Fruit fly (Drosophila melanogaster) whole organism, embryonic: Measurements from ENCODE around the gene RpL5.

Experiments
- Atf-2 ChIP-seq: fragments of 200-800 bp; sonication (Bioruptor generic); optimal IDR thresholded peaks from 2 replicates; lab custom pipeline; 2016; ENCODE audit warnings: missing biosample characterization, missing genetic modification characterization
- B-H2 ChIP-seq: fragments of 200-800 bp; sonication (Bioruptor generic); optimal IDR thresholded peaks from 2 replicates; lab custom pipeline; 2018; ENCODE audit warnings: missing biosample characterization, mild to moderate bottlenecking, missing genetic modification characterization
- CG10565 ChIP-seq: fragments of 200-800 bp; sonication (Bioruptor generic); optimal IDR thresholded peaks from 3 replicates; lab custom pipeline; 2016; ENCODE audit warnings: missing biosample characterization, mild to moderate bottlenecking, missing genetic modification characterization
- CG12104 ChIP-seq: fragments of 200-800 bp; sonication (Bioruptor generic); optimal IDR thresholded peaks from 3 replicates; lab custom pipeline; 2016; ENCODE audit warnings: missing biosample characterization, missing genetic modification characterization
- CG12391 ChIP-seq: fragments of 200-800 bp; sonication (Bioruptor generic); optimal IDR thresholded peaks from 3 replicates; lab custom pipeline; 2018; ENCODE audit warnings: missing biosample characterization, mild to moderate bottlenecking, missing genetic modification characterization, moderate library complexity
- CG13894 ChIP-seq: fragments of 200-800 bp; sonication (Bioruptor generic); optimal IDR thresholded peaks from 3 replicates; lab custom pipeline; 2018; ENCODE audit warnings: missing biosample characterization, mild to moderate bottlenecking, missing genetic modification characterization, moderate library complexity
- CG14050 ChIP-seq: fragments of 200-800 bp; sonication (Bioruptor generic); IDR thresholded peaks from 3 replicates; pipeline ENCODE4 v1.3.6; 2022; ENCODE audit warnings: missing biosample characterization, missing genetic modification characterization
- CG14667 ChIP-seq: fragments of 200-800 bp; sonication (Bioruptor generic); IDR thresholded peaks from 2 replicates; pipeline ENCODE4 v1.3.6; 2022; ENCODE audit warnings: missing biosample characterization, missing genetic modification characterization
- CG1529 ChIP-seq: fragments of 200-800 bp; sonication (Bioruptor generic); optimal IDR thresholded peaks from 3 replicates; lab custom pipeline; 2018; ENCODE audit warnings: missing biosample characterization, missing genetic modification characterization
- CG31224 ChIP-seq: fragments of 200-800 bp; sonication (Bioruptor generic); IDR thresholded peaks from 2 replicates; pipeline ENCODE4 v1.3.6; 2022; ENCODE audit warnings: missing biosample characterization, missing genetic modification characterization
- CG32532 ChIP-seq: fragments of 200-800 bp; sonication (Bioruptor generic); IDR thresholded peaks from 2 replicates; pipeline ENCODE4 v1.3.6; 2022; ENCODE audit warnings: missing biosample characterization, missing genetic modification characterization
- CG32772 ChIP-seq: fragments of 200-800 bp; sonication (Bioruptor generic); IDR thresholded peaks from 2 replicates; pipeline ENCODE4 v1.3.6; 2022; ENCODE audit warnings: missing biosample characterization, missing genetic modification characterization
- CG4360 ChIP-seq: fragments of 200-800 bp; sonication (Bioruptor generic); IDR thresholded peaks from 2 replicates; pipeline ENCODE4 v1.3.6; 2022; ENCODE audit warnings: missing biosample characterization, missing genetic modification characterization
- CG4404 ChIP-seq: fragments of 200-800 bp; sonication (Bioruptor generic); IDR thresholded peaks from 2 replicates; pipeline ENCODE4 v1.3.6; 2022; ENCODE audit warnings: missing biosample characterization, missing genetic modification characterization
- CG5245 ChIP-seq: fragments of 200-800 bp; sonication (Bioruptor generic); optimal IDR thresholded peaks from 3 replicates; lab custom pipeline; 2016; ENCODE audit warnings: missing biosample characterization, missing genetic modification characterization
- CG5953 ChIP-seq: fragments of 200-800 bp; sonication (Bioruptor generic); IDR thresholded peaks from 2 replicates; pipeline ENCODE4 v1.3.6; 2022; ENCODE audit warnings: missing biosample characterization, missing genetic modification characterization
- CG6654 ChIP-seq: fragments of 200-800 bp; sonication (Bioruptor generic); optimal IDR thresholded peaks from 2 replicates; lab custom pipeline; 2017; ENCODE audit warnings: missing biosample characterization, mild to moderate bottlenecking, missing genetic modification characterization
- CG7987 ChIP-seq: fragments of 200-800 bp; sonication (Bioruptor generic); optimal IDR thresholded peaks from 2 replicates; lab custom pipeline; 2018; ENCODE audit warnings: missing biosample characterization, mild to moderate bottlenecking, missing genetic modification characterization, moderate library complexity
- CoRest ChIP-seq: fragments of 200-800 bp; sonication (Bioruptor generic); optimal IDR thresholded peaks from 3 replicates; lab custom pipeline; 2018; ENCODE audit warnings: missing biosample characterization, mild to moderate bottlenecking, missing genetic modification characterization, moderate library complexity
- Dip2 ChIP-seq: fragments of 200-800 bp; sonication (Bioruptor generic); IDR thresholded peaks from 2 replicates; pipeline ENCODE4 v1.3.6; 2022; ENCODE audit warnings: missing biosample characterization, missing genetic modification characterization
- Dll ChIP-seq: fragments of 200-800 bp; sonication (Bioruptor generic); IDR thresholded peaks from 4 replicates; pipeline ENCODE4 v1.3.6; 2022; ENCODE audit warnings: missing biosample characterization, missing genetic modification characterization; ENCODE audit not compliant: partially characterized antibody
- Drgx ChIP-seq: fragments of 200-800 bp; sonication (Bioruptor generic); IDR thresholded peaks from 2 replicates; pipeline ENCODE4 v1.3.6; 2022; ENCODE audit warnings: missing biosample characterization, missing genetic modification characterization
- ERR ChIP-seq: fragments of 200-800 bp; sonication (Bioruptor generic); optimal IDR thresholded peaks from 2 replicates; lab custom pipeline; 2016; ENCODE audit warnings: missing biosample characterization, missing genetic modification characterization
- Myb ChIP-seq: fragments of 200-800 bp; sonication (Bioruptor generic); optimal IDR thresholded peaks from 2 replicates; lab custom pipeline; 2016; ENCODE audit warnings: missing biosample characterization, missing genetic modification characterization
- Oaz ChIP-seq: fragments of 200-800 bp; sonication (Bioruptor generic); IDR thresholded peaks from 2 replicates; pipeline ENCODE4 v1.3.6; 2022; ENCODE audit warnings: missing biosample characterization, missing genetic modification characterization
- Poxn ChIP-seq: fragments of 200-800 bp; sonication (Bioruptor generic); IDR thresholded peaks from 2 replicates; pipeline ENCODE4 v1.3.6; 2022; ENCODE audit warnings: missing biosample characterization, missing genetic modification characterization
- Six4 ChIP-seq: fragments of 200-800 bp; sonication (Bioruptor generic); optimal IDR thresholded peaks from 2 replicates; lab custom pipeline; 2016; ENCODE audit warnings: missing biosample characterization, missing genetic modification characterization
- Usf ChIP-seq: fragments of 200-800 bp; sonication (Bioruptor generic); optimal IDR thresholded peaks from 2 replicates; lab custom pipeline; 2017; ENCODE audit warnings: missing genotype, missing biosample characterization, missing genetic modification characterization
- ara ChIP-seq: fragments of 200-800 bp; sonication (Bioruptor generic); IDR thresholded peaks from 2 replicates; pipeline ENCODE4 v1.3.6; 2022; ENCODE audit warnings: missing biosample characterization, missing genetic modification characterization
- ato ChIP-seq: fragments of 200-800 bp; sonication (Bioruptor generic); IDR thresholded peaks from 2 replicates; pipeline ENCODE4 v1.3.6; 2022; ENCODE audit warnings: missing biosample characterization, missing genetic modification characterization; ENCODE audit not compliant: partially characterized antibody
- az2 ChIP-seq: fragments of 200-800 bp; sonication (Bioruptor generic); optimal IDR thresholded peaks from 3 replicates; lab custom pipeline; 2016; ENCODE audit warnings: missing biosample characterization, missing genetic modification characterization
- caup ChIP-seq: fragments of 200-800 bp; sonication (Bioruptor generic); optimal IDR thresholded peaks from 3 replicates; lab custom pipeline; 2017; ENCODE audit warnings: missing biosample characterization, mild to moderate bottlenecking, missing genetic modification characterization, moderate library complexity; ENCODE audit not compliant: severe bottlenecking
- cg ChIP-seq: fragments of 200-800 bp; sonication (Bioruptor generic); optimal IDR thresholded peaks from 3 replicates; lab custom pipeline; 2019; ENCODE audit warnings: missing biosample characterization, mild to moderate bottlenecking, missing genetic modification characterization, moderate library complexity
- dimm ChIP-seq: fragments of 200-800 bp; sonication (Bioruptor generic); IDR thresholded peaks from 2 replicates; pipeline ENCODE4 v1.3.6; 2022; ENCODE audit warnings: missing biosample characterization, missing genetic modification characterization
- dmrt11E ChIP-seq: fragments of 200-800 bp; sonication (Bioruptor generic); optimal IDR thresholded peaks from 3 replicates; lab custom pipeline; 2018; ENCODE audit warnings: missing biosample characterization, mild to moderate bottlenecking, missing genetic modification characterization, moderate library complexity
- eyg ChIP-seq: fragments of 200-800 bp; sonication (Bioruptor generic); optimal IDR thresholded peaks from 3 replicates; lab custom pipeline; 2016; ENCODE audit warnings: missing biosample characterization, missing genetic modification characterization
- ftz-f1 ChIP-seq: fragments of 200-800 bp; sonication (Bioruptor generic); optimal IDR thresholded peaks from 2 replicates; lab custom pipeline; 2016; ENCODE audit warnings: missing biosample characterization, missing genetic modification characterization
- gt ChIP-seq: fragments of 200-800 bp; sonication (Bioruptor generic); IDR thresholded peaks from 2 replicates; pipeline ENCODE4 v1.3.6; 2022; ENCODE audit warnings: missing biosample characterization, missing genetic modification characterization
- hb ChIP-seq: fragments of 200-800 bp; sonication (Bioruptor generic); IDR thresholded peaks from 3 replicates; pipeline ENCODE4 v1.3.6; 2022; ENCODE audit warnings: missing biosample characterization, missing genetic modification characterization; ENCODE audit not compliant: partially characterized antibody
- hth ChIP-seq: fragments of >200 bp; optimal IDR thresholded peaks from 2 replicates; lab custom pipeline; 2017; ENCODE audit warnings: inconsistent platforms
- kay ChIP-seq: fragments of 200-800 bp; sonication (Bioruptor generic); optimal IDR thresholded peaks from 2 replicates; lab custom pipeline; 2016; ENCODE audit warnings: missing biosample characterization, missing genetic modification characterization
- lab ChIP-seq: fragments of 200-800 bp; sonication (Bioruptor generic); optimal IDR thresholded peaks from 3 replicates; lab custom pipeline; 2017; ENCODE audit warnings: missing biosample characterization, missing genetic modification characterization, mild to moderate bottlenecking, moderate library complexity, missing genetic modification reagents
- lilli ChIP-seq: fragments of 200-800 bp; sonication (Bioruptor generic); optimal IDR thresholded peaks from 3 replicates; lab custom pipeline; 2016; ENCODE audit warnings: missing biosample characterization, missing genetic modification characterization
- p53 ChIP-seq: fragments of 200-800 bp; sonication (Bioruptor generic); optimal IDR thresholded peaks from 2 replicates; lab custom pipeline; 2016; ENCODE audit warnings: missing biosample characterization, missing genetic modification characterization
- ranshi ChIP-seq: fragments of 200-800 bp; sonication (Bioruptor generic); IDR thresholded peaks from 2 replicates; pipeline ENCODE4 v1.3.6; 2022; ENCODE audit warnings: missing biosample characterization, missing genetic modification characterization
- sens-2 ChIP-seq: fragments of 200-800 bp; sonication (Bioruptor generic); IDR thresholded peaks from 2 replicates; pipeline ENCODE4 v1.3.6; 2022; ENCODE audit warnings: missing biosample characterization, missing genetic modification characterization
- shn ChIP-seq: fragments of 200-800 bp; sonication (Bioruptor generic); optimal IDR thresholded peaks from 3 replicates; lab custom pipeline; 2016; ENCODE audit warnings: missing biosample characterization, missing genetic modification characterization
- slp2 ChIP-seq: fragments of 200-800 bp; sonication (Bioruptor generic); optimal IDR thresholded peaks from 2 replicates; lab custom pipeline; 2016; ENCODE audit warnings: missing biosample characterization, missing genetic modification characterization
- sr ChIP-seq: fragments of 200-800 bp; sonication (Bioruptor generic); IDR thresholded peaks from 3 replicates; pipeline ENCODE4 v1.3.6; 2022; ENCODE audit warnings: missing biosample characterization, missing genetic modification characterization
- ssp ChIP-seq: fragments of 200-800 bp; sonication (Bioruptor generic); IDR thresholded peaks from 2 replicates; pipeline ENCODE4 v1.3.6; 2022; ENCODE audit warnings: missing biosample characterization, missing genetic modification characterization
- twi ChIP-seq: fragments of 200-800 bp; optimal IDR thresholded peaks from 2 replicates; lab custom pipeline; 2019; ENCODE audit warnings: missing biosample characterization, mild to moderate bottlenecking, missing genetic modification characterization, moderate library complexity
- wor ChIP-seq: fragments of 200-800 bp; sonication (Bioruptor generic); IDR thresholded peaks from 2 replicates; pipeline ENCODE4 v1.3.6; 2022; ENCODE audit warnings: missing biosample characterization, missing genetic modification characterization
- z ChIP-seq: fragments of 200-800 bp; sonication (Bioruptor generic); IDR thresholded peaks from 3 replicates; pipeline ENCODE4 v1.3.6; 2022; ENCODE audit warnings: missing biosample characterization, missing genetic modification characterization

Gene RpL5

DNA sequence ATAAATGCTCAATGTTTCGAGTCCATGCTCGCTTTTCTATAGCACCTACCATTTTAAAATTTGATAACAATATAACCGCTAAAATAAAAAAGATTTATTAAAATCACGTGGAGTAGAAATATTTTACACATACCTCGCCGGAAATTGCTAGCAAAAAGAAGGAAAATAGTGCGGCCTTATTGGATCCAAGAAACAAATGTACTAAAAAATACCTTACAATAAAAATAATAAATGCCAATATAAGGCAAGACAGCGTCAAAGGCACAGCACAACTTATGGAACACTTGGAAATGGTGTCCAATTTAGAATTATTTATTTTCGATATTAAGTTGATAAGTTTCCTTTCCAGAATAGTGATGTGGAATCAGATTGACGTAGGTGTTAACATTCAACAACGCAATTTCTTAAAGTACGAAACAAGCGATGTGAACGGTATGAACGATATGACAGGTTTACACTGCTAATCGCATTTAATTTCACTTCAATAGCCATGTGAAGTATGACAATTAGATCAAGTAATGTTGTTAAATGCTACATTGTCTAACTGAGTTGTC is at the start of gene RpL5 (continued):
- TF ChIP-seq sens-2 (GFP tag; lab: Robert Waterston, UW) (0 out of 2 replicates have a peak, but pooled peaks have one; percentile 9), slp2 (GFP tag; lab: Kevin White, UChicago) (peak; percentile 19), Oaz (GFP tag; lab: Robert Waterston, UW) (no peak), CG13894 (no peak), Dll (GFP tag; lab: Robert Waterston, UW) (no peak), Drgx (no peak), B-H2 (GFP tag; lab: Kevin White, UChicago) (peak; percentile 38), CG4360 (no peak), CG6654 (GFP tag; lab: Kevin White, UChicago) (no peak), Atf-2 (GFP tag; lab: Kevin White, UChicago) (no peak), ato (GFP tag; lab: Robert Waterston, UW) (no peak), gt (no peak), CG7987 (GFP tag; lab: Kevin White, UChicago) (no peak), eyg (GFP tag; lab: Kevin White, UChicago) (no peak), kay (GFP tag; lab: Kevin White, UChicago) (no peak), CG14050 (GFP tag; lab: Robert Waterston, UW) (no peak), ftz-f1 (GFP tag; lab: Kevin White, UChicago) (no peak), Six4 (GFP tag; lab: Kevin White, UChicago) (no peak), ERR (GFP tag; lab: Kevin White, UChicago) (no peak), lilli (GFP tag; lab: Kevin White, UChicago) (peak; percentile 6), hth (lab: Kevin White, UChicago) (no peak), ranshi (GFP tag; lab: Robert Waterston, UW) (no peak; the same call in 1 of the 2 replicates), CG12391 (tag; lab: Kevin White, UChicago) (no peak), Myb (GFP tag; lab: Kevin White, UChicago) (no peak), sr (GFP tag; lab: Robert Waterston, UW) (no peak), caup (peak; percentile 28), CG32532 (GFP tag; lab: Robert Waterston, UW) (no peak; the same call in none of the 2 replicates), hb (no peak), p53 (GFP tag; lab: Kevin White, UChicago) (peak; percentile 38), Usf (GFP tag; lab: Kevin White, UChicago) (peak; percentile 2), CG12104 (GFP tag; lab: Kevin White, UChicago) (no peak), CG31224 (GFP tag; lab: Robert Waterston, UW) (no peak), cg (GFP tag; lab: Kevin White, UChicago) (no peak), CG5245 (no peak), dimm (GFP tag; lab: Robert Waterston, UW) (no peak), z (GFP tag; lab: Robert Waterston, UW) (no peak), Poxn (GFP tag; lab: Robert Waterston, UW) (no peak), ssp (peak; percentile 99), ara (GFP tag; lab: Robert Waterston, UW) (no peak), wor (GFP tag; lab: Robert Waterston, UW) (no peak), CG10565 (GFP tag; lab: Kevin White, UChicago) (no peak), dmrt11E (peak; percentile 56), lab (GFP tag; lab: Kevin White, UChicago) (no peak), shn (GFP tag; lab: Kevin White, UChicago) (no peak), CG1529 (GFP tag; lab: Kevin White, UChicago) (no peak), Dip2 (no peak), CG32772 (GFP tag; lab: Robert Waterston, UW) (no peak), CG14667 (peak; percentile 77), twi (peak; percentile 26), CG5953 (no peak), az2 (GFP tag; lab: Kevin White, UChicago) (no peak), CoRest (tag; lab: Kevin White, UChicago) (peak; percentile 55), CG4404 (GFP tag; lab: Robert Waterston, UW) (no peak)
